Worm (Caenorhabditis elegans) whole organism, young adult: ENCODE data around the gene C44C10.15.

Experiments
- B0019.2 ChIP-seq: fragments of 200-800 bp; sonication (Bioruptor generic); conservative IDR thresholded peaks from 2 replicates; pipeline ENCODE4 v1.3.6; 2022; ENCODE audit warnings: missing genetic modification reagents, missing genetic modification characterization, missing compliant biosample characterization
- C17E4.6 ChIP-seq: fragments of 200-800 bp; sonication (Bioruptor generic); IDR thresholded peaks from 2 replicates; pipeline ENCODE4 v1.3.6; 2022; ENCODE audit warnings: missing genetic modification reagents, missing genetic modification characterization, missing compliant biosample characterization
- F33H1.4 ChIP-seq: fragments of 200-800 bp; sonication (Bioruptor generic); IDR thresholded peaks from 2 replicates; pipeline ENCODE4 v1.3.6; 2022; ENCODE audit warnings: missing genetic modification reagents, missing genetic modification characterization, missing compliant biosample characterization
- F37B4.10 ChIP-seq: fragments of 200-800 bp; sonication (Bioruptor generic); IDR thresholded peaks from 2 replicates; pipeline ENCODE4 v1.3.6; 2022; ENCODE audit warnings: missing genetic modification characterization, missing compliant biosample characterization
- F49E8.2 ChIP-seq: sonication (generic microtip); optimal IDR thresholded peaks from 3 replicates; lab custom pipeline; 2017; ENCODE audit warnings: missing genetic modification characterization, mild to moderate bottlenecking, missing compliant biosample characterization, antibody characterized with exemption, moderate library complexity; ENCODE audit not compliant: insufficient read depth
- F57A8.1 ChIP-seq: fragments of 200-800 bp; sonication (Bioruptor generic); optimal IDR thresholded peaks from 2 replicates; lab custom pipeline; 2018; ENCODE audit warnings: mild to moderate bottlenecking, missing genetic modification characterization, moderate library complexity, missing compliant biosample characterization
- T26A5.8 ChIP-seq: sonication (generic microtip); optimal IDR thresholded peaks from 2 replicates; lab custom pipeline; 2016; ENCODE audit warnings: missing genetic modification characterization, missing compliant biosample characterization
- Y53G8AR.9 ChIP-seq: fragments of 200-800 bp; sonication (Bioruptor generic); conservative IDR thresholded peaks from 2 replicates; pipeline ENCODE4 v1.3.6; 2022; ENCODE audit warnings: missing genetic modification reagents, missing genetic modification characterization, missing compliant biosample characterization
- Y67H2A.10 ChIP-seq: fragments of 200-800 bp; sonication (Bioruptor generic); conservative IDR thresholded peaks from 2 replicates; pipeline ENCODE4 v1.3.6; 2022; ENCODE audit warnings: missing genetic modification reagents, missing genetic modification characterization, missing compliant biosample characterization
- ZK185.1 ChIP-seq: sonication (generic microtip); optimal IDR thresholded peaks from 2 replicates; lab custom pipeline; 2016; ENCODE audit warnings: mild to moderate bottlenecking, missing genetic modification characterization, missing compliant biosample characterization; ENCODE audit not compliant: poor library complexity, severe bottlenecking
- akir-1 ChIP-seq: fragments of 200-800 bp; sonication (Bioruptor generic); optimal IDR thresholded peaks from 2 replicates; lab custom pipeline; 2018; ENCODE audit warnings: mild to moderate bottlenecking, missing genetic modification characterization, moderate library complexity, missing compliant biosample characterization
- ama-1 ChIP-seq, 3 experiments: fragments of 150-350 bp in 1 of 3; sonication (generic microtip) in 2 of 3; optimal IDR thresholded peaks; 2 replicates each; lab custom pipeline; 2014 to 2018; ENCODE audit warnings: missing biosample characterization in 2 of 3, missing genetic modification characterization in 2 of 3, missing genetic modification reagents in 2 of 3
- atf-7 ChIP-seq: sonication (generic microtip); optimal IDR thresholded peaks from 2 replicates; lab custom pipeline; 2017; ENCODE audit warnings: mild to moderate bottlenecking, missing genetic modification characterization, missing compliant biosample characterization
- athp-1 ChIP-seq: sonication (generic microtip); optimal IDR thresholded peaks from 2 replicates; lab custom pipeline; 2017; ENCODE audit warnings: mild to moderate bottlenecking, missing genetic modification characterization, missing compliant biosample characterization
- attf-3 ChIP-seq: fragments of 200-800 bp; sonication (Bioruptor generic); conservative IDR thresholded peaks from 2 replicates; pipeline ENCODE4 v1.3.6; 2022; ENCODE audit warnings: missing genetic modification reagents, missing genetic modification characterization, missing compliant biosample characterization
- attf-5 ChIP-seq: fragments of 200-800 bp; sonication (Bioruptor generic); optimal IDR thresholded peaks from 2 replicates; lab custom pipeline; 2018; ENCODE audit warnings: mild to moderate bottlenecking, missing genetic modification characterization, missing compliant biosample characterization
- attf-6 ChIP-seq: fragments of 200-800 bp; sonication (Bioruptor generic); IDR thresholded peaks from 2 replicates; pipeline ENCODE4 v1.3.6; 2022; ENCODE audit warnings: missing genetic modification reagents, missing genetic modification characterization, missing compliant biosample characterization
- ccch-3 ChIP-seq: fragments of 200-800 bp; sonication (Bioruptor generic); optimal IDR thresholded peaks from 2 replicates; lab custom pipeline; 2018; ENCODE audit warnings: mild to moderate bottlenecking, missing genetic modification characterization, missing compliant biosample characterization
- cebp-1 ChIP-seq, 2 experiments: fragments of 200-800 bp in 1 of 2; sonication (Bioruptor generic) in 1 of 2; sonication (generic microtip) in 1 of 2; IDR thresholded peaks in 1 of 2; optimal IDR thresholded peaks in 1 of 2; 2 replicates each; pipeline versions ENCODE4 v1.3.6 to Lab custom; 2017 to 2022; ENCODE audit warnings: missing compliant biosample characterization in 2 of 2, missing genetic modification characterization in 2 of 2, mild to moderate bottlenecking in 1 of 2, missing genetic modification reagents in 1 of 2, moderate library complexity in 1 of 2
- cebp-2 ChIP-seq: fragments of 200-800 bp; sonication (Bioruptor generic); IDR thresholded peaks from 2 replicates; pipeline ENCODE4 v1.3.6; 2022; ENCODE audit warnings: missing genetic modification characterization, missing compliant biosample characterization
- ceh-58 ChIP-seq: fragments of 200-800 bp; sonication (Bioruptor generic); IDR thresholded peaks from 2 replicates; pipeline ENCODE4 v1.3.6; 2022; ENCODE audit warnings: missing genetic modification characterization, missing compliant biosample characterization
- ceh-79 ChIP-seq: sonication (generic microtip); optimal IDR thresholded peaks from 2 replicates; lab custom pipeline; 2017; ENCODE audit warnings: mild to moderate bottlenecking, missing genetic modification characterization, missing compliant biosample characterization
- ceh-91 ChIP-seq: fragments of 200-800 bp; sonication (Bioruptor generic); IDR thresholded peaks from 2 replicates; pipeline ENCODE4 v1.3.6; 2022; ENCODE audit warnings: missing genetic modification reagents, missing genetic modification characterization, missing compliant biosample characterization
- die-1 ChIP-seq: sonication (generic microtip); optimal IDR thresholded peaks from 2 replicates; lab custom pipeline; 2016; ENCODE audit warnings: missing genotype, mild to moderate bottlenecking, missing genetic modification characterization, missing compliant biosample characterization
- efl-1 ChIP-seq: fragments of 150-350 bp; optimal IDR thresholded peaks from 2 replicates; lab custom pipeline; 2014; ENCODE audit warnings: missing biosample characterization, missing genetic modification reagents, missing genetic modification characterization
- egl-44 ChIP-seq: fragments of 200-800 bp; sonication (Bioruptor generic); IDR thresholded peaks from 2 replicates; pipeline ENCODE4 v1.3.6; 2022; ENCODE audit warnings: missing genetic modification reagents, missing genetic modification characterization, missing compliant biosample characterization
- him-1 ChIP-seq: sonication (generic microtip); optimal IDR thresholded peaks from 2 replicates; lab custom pipeline; 2016; ENCODE audit warnings: missing genotype, missing genetic modification reagents, missing genetic modification characterization, missing compliant biosample characterization
- hrde-1 ChIP-seq: sonication (generic microtip); optimal IDR thresholded peaks from 2 replicates; lab custom pipeline; 2016; ENCODE audit warnings: missing genetic modification characterization, mild to moderate bottlenecking, missing compliant biosample characterization, moderate library complexity, missing genotype, missing genetic modification reagents, borderline replicate concordance
- lin-26 ChIP-seq: fragments of 200-800 bp; sonication (Bioruptor generic); IDR thresholded peaks from 2 replicates; pipeline ENCODE4 v1.3.6; 2022; ENCODE audit warnings: missing genetic modification reagents, missing genetic modification characterization, missing compliant biosample characterization
- lin-54 ChIP-seq: fragments of 200-800 bp; sonication (Bioruptor generic); optimal IDR thresholded peaks from 2 replicates; lab custom pipeline; 2018; ENCODE audit warnings: mild to moderate bottlenecking, missing genetic modification characterization, missing compliant biosample characterization
- nfyb-1 ChIP-seq: fragments of 200-800 bp; sonication (Bioruptor generic); IDR thresholded peaks from 2 replicates; pipeline ENCODE4 v1.3.6; 2022; ENCODE audit warnings: missing genetic modification reagents, missing genetic modification characterization, missing compliant biosample characterization
- nhr-179 ChIP-seq: sonication (generic microtip); optimal IDR thresholded peaks from 2 replicates; lab custom pipeline; 2016; ENCODE audit warnings: mild to moderate bottlenecking, missing genetic modification characterization, missing compliant biosample characterization
- nhr-80 ChIP-seq: sonication (generic microtip); optimal IDR thresholded peaks from 2 replicates; lab custom pipeline; 2016; ENCODE audit warnings: missing genetic modification characterization, missing compliant biosample characterization
- nhr-90 ChIP-seq: sonication (generic microtip); optimal IDR thresholded peaks from 2 replicates; lab custom pipeline; 2016; ENCODE audit warnings: missing genotype, mild to moderate bottlenecking, missing genetic modification characterization, missing compliant biosample characterization
- pbrm-1 ChIP-seq: fragments of 200-800 bp; sonication (Bioruptor generic); IDR thresholded peaks from 2 replicates; pipeline ENCODE4 v1.3.6; 2022; ENCODE audit warnings: missing genetic modification reagents, missing genetic modification characterization, missing compliant biosample characterization
- pha-4 ChIP-seq: fragments of 150-350 bp; sonication (generic microtip); optimal IDR thresholded peaks from 2 replicates; lab custom pipeline; 2014; ENCODE audit warnings: missing biosample characterization, missing genetic modification reagents, missing genetic modification characterization
- rpc-1 ChIP-seq, 2 experiments: fragments of 150-350 bp in 1 of 2; sonication (generic microtip) in 1 of 2; optimal IDR thresholded peaks; 2 replicates each; lab custom pipeline; 2014 to 2018; ENCODE audit warnings: missing biosample characterization in 1 of 2, missing genetic modification characterization in 1 of 2, missing genetic modification reagents in 1 of 2, missing genotype in 1 of 2
- snpc-1.1 ChIP-seq: sonication (generic microtip); optimal IDR thresholded peaks from 2 replicates; lab custom pipeline; 2017; ENCODE audit warnings: missing genetic modification characterization, mild to moderate bottlenecking, missing compliant biosample characterization, antibody characterized with exemption, moderate library complexity, missing genotype, missing genetic modification reagents; ENCODE audit not compliant: insufficient read depth
- snpc-1.3 ChIP-seq: sonication (generic microtip); optimal IDR thresholded peaks from 2 replicates; lab custom pipeline; 2017; ENCODE audit warnings: missing genetic modification characterization, mild to moderate bottlenecking, missing compliant biosample characterization, antibody characterized with exemption, moderate library complexity, missing genotype, missing genetic modification reagents; ENCODE audit not compliant: insufficient read depth
- zim-3 ChIP-seq: sonication (generic microtip); optimal IDR thresholded peaks from 2 replicates; lab custom pipeline; 2017; ENCODE audit warnings: mild to moderate bottlenecking, missing genetic modification characterization, moderate library complexity, missing compliant biosample characterization
- ztf-26 ChIP-seq: sonication (generic microtip); optimal IDR thresholded peaks from 2 replicates; lab custom pipeline; 2017; ENCODE audit warnings: missing genetic modification characterization, missing compliant biosample characterization

Gene C44C10.15

ce11 chrX:11700263-11700662 is at the start of gene C44C10.15:
TSS of gene C44C10.15 (minus strand) at chrX:11700363.
- TF ChIP-seq ztf-26 (no peak), ceh-91 (GFP tag; lab: Robert Waterston, UW) (no peak), nfyb-1 (GFP tag; lab: Robert Waterston, UW) (no peak), ZK185.1 (tag; lab: Kevin White, UChicago) (no peak), F37B4.10 (GFP tag; lab: Robert Waterston, UW) (no peak), F57A8.1 (no peak), pbrm-1 (no peak), Y53G8AR.9 (GFP tag; lab: Robert Waterston, UW) (no peak), snpc-1.3 (no peak), nhr-80 (no peak), lin-26 (GFP tag; lab: Robert Waterston, UW) (no peak), attf-6 (GFP tag; lab: Robert Waterston, UW) (no peak), nhr-90 (tag; lab: Kevin White, UChicago) (no peak), akir-1 (GFP tag; lab: Kevin White, UChicago) (no peak), cebp-2 (GFP tag; lab: Robert Waterston, UW) (no peak), attf-5 (no peak)

- TF ChIP-seq F33H1.4 (GFP tag; lab: Robert Waterston, UW), result no peak
- no peak for TF ChIP-seq F49E8.2
- TF ChIP-seq B0019.2 (GFP tag; lab: Robert Waterston, UW), result no peak
- TF ChIP-seq, all 124 proteins: peak for 0
These were observed 45.8 kb upstream of the C44C10.15 start, which contains the start of gene C40H5.2 for ce11 chrX:11745821-11746485. TSS of gene C40H5.2 (plus strand) at chrX:11746076.

ce11 chrX:11743723-11744122 is 43.6 kb upstream of the C44C10.15 start:
- no peak for TF ChIP-seq F49E8.2
- no peak for TF ChIP-seq egl-44 (GFP tag; lab: Robert Waterston, UW)
- TF ChIP-seq cebp-2 (GFP tag; lab: Robert Waterston, UW), result no peak
- TF ChIP-seq rpc-1 (optimal IDR thresholded peaks at IDR 0.05; lab: Kevin White, UChicago), result no peak
- no peak for TF ChIP-seq rpc-1 (tag; optimal IDR thresholded peaks at IDR 0.05; lab: Kevin White, UChicago)
- no peak for TF ChIP-seq ama-1 (optimal IDR thresholded peaks at IDR 0.05; lab: Kevin White, UChicago)
- no peak for TF ChIP-seq ama-1 (GFP tag; optimal IDR thresholded peaks at IDR 0.05; lab: Kevin White, UChicago)
- TF ChIP-seq C17E4.6 (GFP tag; lab: Robert Waterston, UW), result no peak
- no peak for TF ChIP-seq cebp-1 (GFP tag; IDR thresholded peaks at IDR 0.05; lab: Robert Waterston, UW)
- no peak for TF ChIP-seq cebp-1 (tag; optimal IDR thresholded peaks at IDR 0.05; lab: Kevin White, UChicago)
- no peak for TF ChIP-seq athp-1 (tag; lab: Kevin White, UChicago)

- TF ChIP-seq zim-3 (no peak), ceh-79 (tag; lab: Kevin White, UChicago) (no peak), attf-3 (GFP tag; lab: Robert Waterston, UW) (no peak), nhr-80 (peak; percentile 86), hrde-1 (tag; lab: Kevin White, UChicago) (no peak), die-1 (tag; lab: Kevin White, UChicago) (no peak), nhr-90 (tag; lab: Kevin White, UChicago) (no peak), Y53G8AR.9 (GFP tag; lab: Robert Waterston, UW) (no peak), snpc-1.1 (no peak), efl-1 (GFP tag; lab: Kevin White, UChicago) (no peak), ztf-26 (no peak), T26A5.8 (tag; lab: Kevin White, UChicago) (no peak), rpc-1 (optimal IDR thresholded peaks at IDR 0.05; lab: Kevin White, UChicago) (no peak), rpc-1 (tag; optimal IDR thresholded peaks at IDR 0.05; lab: Kevin White, UChicago) (no peak), ccch-3 (GFP tag; lab: Kevin White, UChicago) (no peak), nhr-179 (tag; lab: Kevin White, UChicago) (no peak), him-1 (no peak), pha-4 (tag; lab: Kevin White, UChicago) (peak; percentile 38), atf-7 (tag; lab: Kevin White, UChicago) (peak; percentile 9), Y67H2A.10 (GFP tag; lab: Robert Waterston, UW) (no peak), ceh-58 (GFP tag; lab: Robert Waterston, UW) (no peak), lin-54 (no peak)
These were observed 38.5 kb upstream of the C44C10.15 start, which contains the start of gene nspa-9 for ce11 chrX:11738602-11739100. TSS of gene nspa-9 (plus strand) at chrX:11739050.
